Worm (Caenorhabditis elegans) whole organism, early embryonic: Measurements from ENCODE around the gene viro-2.
A peak's percentile ranks its signal among the peaks of the same experiment; 100 is the strongest.

Source experiments
- B0310.2 ChIP-seq: sonication (generic microtip); optimal IDR thresholded peaks from 2 replicates; lab custom pipeline; 2016; ENCODE audit warnings: mild to moderate bottlenecking, missing genetic modification characterization, missing compliant biosample characterization
- F13C5.2 ChIP-seq: sonication (generic microtip); optimal IDR thresholded peaks from 2 replicates; lab custom pipeline; 2017; ENCODE audit warnings: mild to moderate bottlenecking, missing genetic modification characterization, inconsistent platforms, missing compliant biosample characterization
- ceh-36 ChIP-seq: sonication (generic microtip); optimal IDR thresholded peaks from 2 replicates; lab custom pipeline; 2016; ENCODE audit warnings: missing genetic modification characterization, inconsistent platforms, missing compliant biosample characterization
- ets-7 ChIP-seq: sonication (generic microtip); optimal IDR thresholded peaks from 2 replicates; lab custom pipeline; 2016; ENCODE audit warnings: missing genotype, missing genetic modification characterization, missing compliant biosample characterization
- hnd-1 ChIP-seq: sonication (generic microtip); optimal IDR thresholded peaks from 2 replicates; lab custom pipeline; 2016; ENCODE audit warnings: missing genetic modification characterization, missing compliant biosample characterization
- tbx-11 ChIP-seq: fragments of 200-800 bp; sonication (Bioruptor generic); IDR thresholded peaks from 2 replicates; pipeline ENCODE4 v1.3.6; 2022; ENCODE audit warnings: missing genetic modification characterization, missing compliant biosample characterization
- tbx-37 ChIP-seq: fragments of 200-800 bp; sonication (Bioruptor generic); conservative IDR thresholded peaks from 2 replicates; pipeline ENCODE4 v1.3.6; 2022; ENCODE audit warnings: missing genetic modification reagents, missing genetic modification characterization, missing compliant biosample characterization

Gene viro-2

DNA sequence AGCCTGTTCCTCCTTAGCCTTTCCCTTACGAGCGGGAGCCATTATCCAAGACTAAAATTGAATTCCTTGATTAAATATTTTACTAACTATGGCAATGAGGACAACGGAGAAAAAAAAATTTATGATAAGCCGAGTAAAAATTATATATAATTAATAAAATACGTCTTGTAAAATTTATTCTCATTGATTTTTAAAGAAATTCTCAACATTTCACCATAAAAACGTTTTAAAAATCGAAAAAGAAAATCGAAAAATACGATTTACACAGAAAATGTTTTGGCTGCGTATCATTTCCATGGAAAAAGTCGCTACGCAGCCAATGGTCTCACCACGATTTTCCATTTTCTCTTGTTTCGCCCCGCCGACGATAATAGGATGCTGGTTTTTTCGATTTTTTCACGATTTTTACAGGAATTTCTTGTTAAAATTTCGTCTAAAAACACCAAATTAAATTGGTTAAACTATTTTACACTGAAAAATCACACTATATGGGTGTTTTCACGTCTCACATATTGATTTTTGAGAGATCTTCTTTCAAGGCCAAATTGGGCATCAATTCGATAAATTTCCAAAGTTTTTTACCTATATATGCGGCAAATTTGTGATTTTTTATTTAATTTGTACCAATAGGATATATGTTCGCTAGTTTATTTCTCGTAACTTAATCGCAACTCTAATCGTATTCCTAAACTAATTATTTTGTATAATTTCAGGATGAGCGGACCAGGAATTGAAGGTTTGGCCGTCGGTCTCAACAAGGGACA is 51.0 kb downstream of the viro-2 start, which contains the start of the genes rps-14 and rpl-36:
Gene rps-14 (minus strand): TSS at position 51 of the 764 bp plus-strand sequence.
Gene rpl-36 (plus strand): TSS at position 714 of the 764 bp plus-strand sequence.
- no peak for TF ChIP-seq hnd-1 (tag; lab: Kevin White, UChicago)
- TF ChIP-seq tbx-11 (GFP tag; lab: Robert Waterston, UW) = no peak
- peak; percentile 71 for TF ChIP-seq F13C5.2 (tag; lab: Kevin White, UChicago)

DNA sequence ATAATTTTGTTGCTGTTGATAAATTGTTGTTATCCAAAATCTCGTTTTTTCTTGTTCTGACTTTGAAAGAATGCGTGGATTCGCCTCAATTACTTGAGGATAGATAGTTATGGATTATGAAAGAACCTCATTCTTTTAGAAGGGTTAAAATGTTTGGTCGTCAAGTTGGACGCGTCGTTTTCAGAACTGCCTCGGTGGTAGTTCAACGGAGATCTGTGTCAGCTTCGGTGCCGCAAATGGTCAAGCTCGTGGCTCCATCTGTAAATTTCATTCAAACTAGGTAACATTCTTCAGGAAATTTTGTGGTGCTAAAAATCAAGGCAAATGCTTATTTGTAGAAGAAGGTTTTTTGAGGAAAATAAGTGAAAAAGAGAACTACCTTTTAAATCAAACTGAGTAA is 51.9 kb downstream of the viro-2 start, which contains the start of gene ndab-2:
Gene ndab-2 (plus strand): TSS at position 140 of the 400 bp plus-strand sequence.
- TF ChIP-seq tbx-11 (GFP tag; lab: Robert Waterston, UW) (no peak), tbx-37 (GFP tag; lab: Robert Waterston, UW) (no peak), B0310.2 (tag; lab: Kevin White, UChicago) (no peak), ceh-36 (tag; lab: Kevin White, UChicago) (no peak), ets-7 (tag; lab: Kevin White, UChicago) (no peak)
